Worm (Caenorhabditis elegans) whole organism, late embryonic: ENCODE measurements around the gene F42G4.2.

ENCODE experiments used
- K09A11.1 ChIP-seq: sonication (generic microtip); optimal IDR thresholded peaks from 2 replicates; lab custom pipeline; 2017; ENCODE audit warnings: antibody characterized with exemption, mild to moderate bottlenecking, missing genetic modification characterization, missing compliant biosample characterization; ENCODE audit not compliant: insufficient read depth
- Y22D7AL.16 ChIP-seq: sonication (generic microtip); optimal IDR thresholded peaks from 2 replicates; lab custom pipeline; 2016; ENCODE audit warnings: missing genetic modification characterization, missing compliant biosample characterization
- ceh-19 ChIP-seq: fragments of 200-800 bp; sonication (Bioruptor generic); optimal IDR thresholded peaks from 2 replicates; lab custom pipeline; 2018; ENCODE audit warnings: mild to moderate bottlenecking, missing genetic modification characterization, missing compliant biosample characterization
- ceh-2 ChIP-seq: sonication (generic microtip); optimal IDR thresholded peaks from 2 replicates; lab custom pipeline; 2016; ENCODE audit warnings: missing genotype, missing genetic modification characterization, missing compliant biosample characterization
- ceh-31 ChIP-seq: sonication (generic microtip); optimal IDR thresholded peaks from 2 replicates; lab custom pipeline; 2016; ENCODE audit warnings: missing genetic modification characterization, missing compliant biosample characterization
- ceh-34 ChIP-seq: sonication (generic microtip); optimal IDR thresholded peaks from 2 replicates; lab custom pipeline; 2016; ENCODE audit warnings: mild to moderate bottlenecking, missing genetic modification characterization, missing compliant biosample characterization
- ceh-45 ChIP-seq: fragments of 200-800 bp; sonication (Bioruptor generic); IDR thresholded peaks from 2 replicates; pipeline ENCODE4 v1.3.6; 2022; ENCODE audit warnings: missing genetic modification reagents, missing genetic modification characterization, missing compliant biosample characterization
- ceh-9 ChIP-seq: sonication (generic microtip); optimal IDR thresholded peaks from 2 replicates; lab custom pipeline; 2016; ENCODE audit warnings: mild to moderate bottlenecking, missing genetic modification characterization, inconsistent platforms, missing compliant biosample characterization
- dmd-4 ChIP-seq: sonication (generic microtip); optimal IDR thresholded peaks from 2 replicates; lab custom pipeline; 2016; ENCODE audit warnings: borderline replicate concordance, missing genetic modification characterization, missing compliant biosample characterization
- elt-2 ChIP-seq: sonication (generic microtip); optimal IDR thresholded peaks from 2 replicates; lab custom pipeline; 2016; ENCODE audit warnings: missing genetic modification reagents, missing genetic modification characterization, missing compliant biosample characterization
- elt-4 ChIP-seq: sonication (generic microtip); optimal IDR thresholded peaks from 2 replicates; lab custom pipeline; 2016; ENCODE audit warnings: missing genetic modification characterization, missing compliant biosample characterization
- ets-4 ChIP-seq: sonication (generic microtip); optimal IDR thresholded peaks from 2 replicates; lab custom pipeline; 2016; ENCODE audit warnings: missing genetic modification characterization, missing compliant biosample characterization
- eyg-1 ChIP-seq: sonication (generic microtip); optimal IDR thresholded peaks from 2 replicates; lab custom pipeline; 2016; ENCODE audit warnings: missing genotype, missing genetic modification characterization, missing compliant biosample characterization
- fkh-10 ChIP-seq: fragments of 150-350 bp; optimal IDR thresholded peaks from 2 replicates; lab custom pipeline; 2014; ENCODE audit warnings: missing biosample characterization, missing genetic modification reagents, missing genetic modification characterization
- fkh-6 ChIP-seq: sonication (generic microtip); optimal IDR thresholded peaks from 2 replicates; lab custom pipeline; 2016; ENCODE audit warnings: missing genetic modification characterization, missing compliant biosample characterization
- gmeb-2 ChIP-seq: sonication (generic microtip); optimal IDR thresholded peaks from 2 replicates; lab custom pipeline; 2016; ENCODE audit warnings: missing genetic modification characterization, inconsistent platforms, missing compliant biosample characterization
- hlh-13 ChIP-seq: fragments of 200-800 bp; sonication (Bioruptor generic); optimal IDR thresholded peaks from 2 replicates; lab custom pipeline; 2018; ENCODE audit warnings: mild to moderate bottlenecking, missing genetic modification characterization, missing compliant biosample characterization
- hlh-30 ChIP-seq: sonication (generic microtip); optimal IDR thresholded peaks from 2 replicates; lab custom pipeline; 2017; ENCODE audit warnings: antibody characterized with exemption, missing genetic modification characterization, missing compliant biosample characterization; ENCODE audit not compliant: insufficient read depth
- hlh-6 ChIP-seq: sonication (generic microtip); optimal IDR thresholded peaks from 2 replicates; lab custom pipeline; 2016; ENCODE audit warnings: missing genotype, missing genetic modification characterization, missing compliant biosample characterization
- lim-6 ChIP-seq: sonication (generic microtip); optimal IDR thresholded peaks from 2 replicates; lab custom pipeline; 2016; ENCODE audit warnings: missing genetic modification characterization, missing compliant biosample characterization
- lin-11 ChIP-seq: fragments of 200-800 bp; sonication (Bioruptor generic); optimal IDR thresholded peaks from 2 replicates; lab custom pipeline; 2018; ENCODE audit warnings: mild to moderate bottlenecking, missing genetic modification characterization, missing compliant biosample characterization
- nfya-1 ChIP-seq: sonication (generic microtip); optimal IDR thresholded peaks from 2 replicates; lab custom pipeline; 2017; ENCODE audit warnings: missing genetic modification characterization, mild to moderate bottlenecking, missing compliant biosample characterization, antibody characterized with exemption, moderate library complexity
- odd-2 ChIP-seq: sonication (generic microtip); optimal IDR thresholded peaks from 2 replicates; lab custom pipeline; 2017; ENCODE audit warnings: antibody characterized with exemption, mild to moderate bottlenecking, missing genetic modification characterization, missing compliant biosample characterization
- pag-3 ChIP-seq: sonication (generic microtip); optimal IDR thresholded peaks from 2 replicates; lab custom pipeline; 2016; ENCODE audit warnings: missing compliant biosample characterization, missing genetic modification characterization, borderline replicate concordance
- pha-4 ChIP-seq: fragments of 150-350 bp; optimal IDR thresholded peaks from 2 replicates; lab custom pipeline; 2018; ENCODE audit warnings: missing biosample characterization, missing genetic modification reagents, missing genetic modification characterization
- pqm-1 ChIP-seq: sonication (generic microtip); optimal IDR thresholded peaks from 2 replicates; lab custom pipeline; 2016; ENCODE audit warnings: missing genetic modification characterization, missing compliant biosample characterization
- pros-1 ChIP-seq: fragments of 150-350 bp; optimal IDR thresholded peaks from 2 replicates; lab custom pipeline; 2014; ENCODE audit warnings: missing biosample characterization, missing genetic modification reagents, missing genetic modification characterization
- rnt-1 ChIP-seq: sonication (generic microtip); optimal IDR thresholded peaks from 2 replicates; lab custom pipeline; 2016; ENCODE audit warnings: missing genetic modification characterization, missing compliant biosample characterization
- syd-9 ChIP-seq: sonication (generic microtip); optimal IDR thresholded peaks from 2 replicates; lab custom pipeline; 2016; ENCODE audit warnings: mild to moderate bottlenecking, missing genetic modification characterization, moderate library complexity, missing compliant biosample characterization
- tbx-2 ChIP-seq: sonication (generic microtip); optimal IDR thresholded peaks from 2 replicates; lab custom pipeline; 2016; ENCODE audit warnings: missing genetic modification characterization, missing compliant biosample characterization
- ttx-3 ChIP-seq: sonication (generic microtip); optimal IDR thresholded peaks from 2 replicates; lab custom pipeline; 2016; ENCODE audit warnings: missing genetic modification reagents, missing genetic modification characterization, missing compliant biosample characterization
- unc-42 ChIP-seq: sonication (generic microtip); optimal IDR thresholded peaks from 2 replicates; lab custom pipeline; 2016; ENCODE audit warnings: missing genotype, missing genetic modification characterization, missing compliant biosample characterization
- unc-55 ChIP-seq: sonication (generic microtip); optimal IDR thresholded peaks from 2 replicates; lab custom pipeline; 2017; ENCODE audit warnings: missing biosample characterization, missing genetic modification reagents, missing genetic modification characterization
- ztf-16 ChIP-seq: sonication (generic microtip); optimal IDR thresholded peaks from 2 replicates; lab custom pipeline; 2017; ENCODE audit warnings: missing genetic modification characterization, missing compliant biosample characterization

Gene F42G4.2

ce11 chrII:13023518-13023917, 24.2 kb upstream of the F42G4.2 start:
- TF ChIP-seq lin-11 (tag; lab: Kevin White, UChicago) (no peak), ceh-45 (no peak), hlh-13 (GFP tag; lab: Kevin White, UChicago) (no peak), hlh-6 (tag; lab: Kevin White, UChicago) (no peak), syd-9 (tag; lab: Kevin White, UChicago) (no peak), rnt-1 (tag; lab: Kevin White, UChicago) (no peak), pqm-1 (tag; lab: Kevin White, UChicago) (no peak), pag-3 (tag; lab: Kevin White, UChicago) (no peak), elt-4 (tag; lab: Kevin White, UChicago) (no peak), pha-4 (tag; lab: Kevin White, UChicago) (no peak), dmd-4 (tag; lab: Kevin White, UChicago) (no peak), odd-2 (tag; lab: Kevin White, UChicago) (no peak), nfya-1 (tag; lab: Kevin White, UChicago) (no peak), fkh-6 (tag; lab: Kevin White, UChicago) (no peak), ceh-9 (no peak), eyg-1 (no peak), ets-4 (tag; lab: Kevin White, UChicago) (no peak), pros-1 (no peak), unc-42 (tag; lab: Kevin White, UChicago) (no peak)

ce11 chrII:13025794-13026412, 21.8 kb upstream of the F42G4.2 start, which contains the start of gene max-2:
max-2 (minus strand) TSS chrII:13025844.
- TF ChIP-seq unc-42 (tag; lab: Kevin White, UChicago) (no peak), elt-4 (tag; lab: Kevin White, UChicago) (no peak), syd-9 (tag; lab: Kevin White, UChicago) (no peak), Y22D7AL.16 (tag; lab: Kevin White, UChicago) (no peak), tbx-2 (no peak), rnt-1 (tag; lab: Kevin White, UChicago) (no peak), odd-2 (tag; lab: Kevin White, UChicago) (no peak), K09A11.1 (no peak), pag-3 (tag; lab: Kevin White, UChicago) (no peak), ceh-31 (tag; lab: Kevin White, UChicago) (no peak), unc-55 (GFP tag; lab: Kevin White, UChicago) (no peak), elt-2 (no peak), ttx-3 (tag; lab: Kevin White, UChicago) (no peak), lin-11 (tag; lab: Kevin White, UChicago) (no peak), lim-6 (tag; lab: Kevin White, UChicago) (no peak), ztf-16 (no peak)

- peak; percentile 69 for TF ChIP-seq elt-2
- no peak for TF ChIP-seq gmeb-2 (tag; lab: Kevin White, UChicago)
These were observed 18.2 kb upstream of the F42G4.2 start for ce11 chrII:13029290-13030050.

- TF ChIP-seq ceh-34 (tag; lab: Kevin White, UChicago) (peak; percentile 59), elt-4 (tag; lab: Kevin White, UChicago) (no peak), ceh-9 (no peak), ceh-19 (GFP tag; lab: Kevin White, UChicago) (peak; percentile 19), hlh-30 (tag; lab: Kevin White, UChicago) (no peak), ets-4 (tag; lab: Kevin White, UChicago) (no peak), ceh-2 (no peak), fkh-10 (GFP tag; lab: Kevin White, UChicago) (no peak), unc-55 (GFP tag; lab: Kevin White, UChicago) (no peak), ceh-31 (tag; lab: Kevin White, UChicago) (peak; percentile 30)
These were observed 17.7 kb upstream of the F42G4.2 start for ce11 chrII:13030051-13030437.
